Worm (Caenorhabditis elegans): Measurements from ENCODE around the gene M01B2.10.

ce11 chrV:15281279-15281949, 19.2 kb upstream of the M01B2.10 start, which contains the start of the genes srw-19 and srx-51:
- TF ChIP-seq R02D3.7 (tag; optimal IDR thresholded peaks at IDR 0.05): no peak
- TF ChIP-seq unc-62 (GFP tag; optimal IDR thresholded peaks at IDR 0.05 in 1 of 2): no peak
- TF ChIP-seq unc-62 (tag; optimal IDR thresholded peaks at IDR 0.05): no peak
- no peak for TF ChIP-seq fkh-10 (GFP tag; optimal IDR thresholded peaks at IDR 0.05)
- no peak for TF ChIP-seq jun-1 (tag; optimal IDR thresholded peaks at IDR 0.05)
- no peak for TF ChIP-seq ceh-28 (tag; optimal IDR thresholded peaks at IDR 0.05)
- TF ChIP-seq dpl-1 (GFP tag; optimal IDR thresholded peaks at IDR 0.05): no peak
- TF ChIP-seq lin-29 (GFP tag; IDR thresholded peaks at IDR 0.05): no peak
- TF ChIP-seq ceh-62 (tag; optimal IDR thresholded peaks at IDR 0.05): no peak
- TF ChIP-seq ztf-11 (tag; optimal IDR thresholded peaks at IDR 0.05): no peak
- TF ChIP-seq ama-1 (optimal IDR thresholded peaks at IDR 0.05): no peak
- TF ChIP-seq egl-27 (tag; optimal IDR thresholded peaks at IDR 0.05): no peak
